Fruit fly (Drosophila melanogaster): ENCODE results near the gene CG6290.

CG6290 gene

dm6 chrX:18404632-18405238 is 32.6 kb upstream of the CG6290 start (continued):
- TF ChIP-seq Sox15 (GFP tag; optimal IDR thresholded peaks at IDR 0.05), result no peak
- TF ChIP-seq Sox102F (GFP tag; optimal IDR thresholded peaks at IDR 0.05), result no peak
- no peak for TF ChIP-seq spab (GFP tag; optimal IDR thresholded peaks at IDR 0.05)
- peak; percentile 66 for TF ChIP-seq Hr4 (GFP tag; optimal IDR thresholded peaks at IDR 0.05)
- peak; percentile 16 for TF ChIP-seq lz (GFP tag; optimal IDR thresholded peaks at IDR 0.05)
- no peak for TF ChIP-seq CG1621 (tag; optimal IDR thresholded peaks at IDR 0.05)
- TF ChIP-seq CG10669 (GFP tag; optimal IDR thresholded peaks at IDR 0.05), result no peak
- no peak for TF ChIP-seq Smox (GFP tag; optimal IDR thresholded peaks at IDR 0.05)
- peak; percentile 77 for TF ChIP-seq svp (GFP tag)
- TF ChIP-seq fd85E (GFP tag; optimal IDR thresholded peaks at IDR 0.05), result no peak
- TF ChIP-seq cyc (GFP tag; optimal IDR thresholded peaks at IDR 0.05), result no peak
- peak; percentile 4 for TF ChIP-seq dac (GFP tag; optimal IDR thresholded peaks at IDR 0.05)
- no peak for TF ChIP-seq CG11762 (GFP tag; optimal IDR thresholded peaks at IDR 0.05; ENCODE audit: insufficient read depth)
- TF ChIP-seq CG3919 (GFP tag; optimal IDR thresholded peaks at IDR 0.05), result no peak
- peak; percentile 84 for TF ChIP-seq Eip78C (GFP tag)
- no peak for TF ChIP-seq CG9139 (GFP tag; optimal IDR thresholded peaks at IDR 0.05)
- no peak for TF ChIP-seq Hr38 (GFP tag; optimal IDR thresholded peaks at IDR 0.05)
- TF ChIP-seq CG3032 (tag; optimal IDR thresholded peaks at IDR 0.05), result no peak
- no peak for TF ChIP-seq esn (GFP tag; optimal IDR thresholded peaks at IDR 0.05)
- peak in 1 of 2 experiments; percentile 23 for TF ChIP-seq ss (GFP tag; optimal IDR thresholded peaks at IDR 0.05)
- TF ChIP-seq CG6276 (GFP tag; optimal IDR thresholded peaks at IDR 0.05), result peak; percentile 36
- TF ChIP-seq Ets21C (GFP tag; optimal IDR thresholded peaks at IDR 0.05), result no peak
- no peak for TF ChIP-seq CG7368 (GFP tag; optimal IDR thresholded peaks at IDR 0.05)
- peak; percentile 30 for TF ChIP-seq fd59A (GFP tag; optimal IDR thresholded peaks at IDR 0.05)
- TF ChIP-seq CG10631 (GFP tag; optimal IDR thresholded peaks at IDR 0.05), result peak; percentile 5
- TF ChIP-seq Eip93F (GFP tag; optimal IDR thresholded peaks at IDR 0.05), result no peak
- no peak for TF ChIP-seq CG8632 (GFP tag; optimal IDR thresholded peaks at IDR 0.05)
- TF ChIP-seq Ets96B (tag; optimal IDR thresholded peaks at IDR 0.05), result no peak
- no peak for TF ChIP-seq pdm3 (GFP tag; optimal IDR thresholded peaks at IDR 0.05)
- TF ChIP-seq CG6163 (GFP tag; IDR thresholded peaks at IDR 0.05), result no peak; the same call in 2 of the 3 replicates
- TF ChIP-seq Lpt (GFP tag; optimal IDR thresholded peaks at IDR 0.05), result no peak
- TF ChIP-seq CG11902 (GFP tag; optimal IDR thresholded peaks at IDR 0.05), result no peak

dm6 chrX:18405567-18406059 is 31.7 kb upstream of the CG6290 start:
- no peak for TF ChIP-seq Hr38 (GFP tag; optimal IDR thresholded peaks at IDR 0.05)
- peak; percentile 78 for TF ChIP-seq CG4318 (GFP tag; optimal IDR thresholded peaks at IDR 0.05)
- TF ChIP-seq CG11762 (GFP tag; optimal IDR thresholded peaks at IDR 0.05; ENCODE audit: insufficient read depth), result peak; percentile 25
- TF ChIP-seq fd85E (GFP tag; optimal IDR thresholded peaks at IDR 0.05), result no peak
- peak in 1 of 2 experiments; percentile 66 for TF ChIP-seq salr (GFP tag; optimal IDR thresholded peaks at IDR 0.05)
- no peak for TF ChIP-seq CG6808 (GFP tag; optimal IDR thresholded peaks at IDR 0.05)
- peak; percentile 22 for TF ChIP-seq CG3032 (tag; optimal IDR thresholded peaks at IDR 0.05)
- TF ChIP-seq vri (GFP tag; optimal IDR thresholded peaks at IDR 0.05), result no peak
- TF ChIP-seq CG3919 (GFP tag; optimal IDR thresholded peaks at IDR 0.05), result peak; percentile 19
- peak; percentile 36 for TF ChIP-seq Sox14 (GFP tag; optimal IDR thresholded peaks at IDR 0.05)
- no peak for TF ChIP-seq lz (GFP tag; optimal IDR thresholded peaks at IDR 0.05)
- no peak for TF ChIP-seq CG1621 (tag; optimal IDR thresholded peaks at IDR 0.05)
- TF ChIP-seq Ets21C (GFP tag; optimal IDR thresholded peaks at IDR 0.05), result no peak
- peak; percentile 79 for TF ChIP-seq Eip78C (GFP tag)
- no peak for TF ChIP-seq CG31627 (GFP tag; optimal IDR thresholded peaks at IDR 0.05)
- peak; percentile 72 for TF ChIP-seq CG8119 (GFP tag; IDR thresholded peaks at IDR 0.05)
- TF ChIP-seq CG10631 (GFP tag; optimal IDR thresholded peaks at IDR 0.05), result peak; percentile 31
- no peak for TF ChIP-seq CG7368 (GFP tag; optimal IDR thresholded peaks at IDR 0.05)
- TF ChIP-seq svp (GFP tag), result peak; percentile 41
- peak; percentile 55; the same call in 1 of the 3 replicates for TF ChIP-seq CG6163 (GFP tag; IDR thresholded peaks at IDR 0.05)
- TF ChIP-seq dac (GFP tag; optimal IDR thresholded peaks at IDR 0.05), result peak; percentile 55
- TF ChIP-seq CG11902 (GFP tag; optimal IDR thresholded peaks at IDR 0.05), result no peak
- no peak for TF ChIP-seq Blimp-1 (GFP tag; optimal IDR thresholded peaks at IDR 0.05)
- TF ChIP-seq dsx (GFP tag; optimal IDR thresholded peaks at IDR 0.05; ENCODE audit: poor library complexity, severe bottlenecking), result no peak
- TF ChIP-seq fkh (GFP tag; optimal IDR thresholded peaks at IDR 0.05), result no peak
- no peak for TF ChIP-seq Eip93F (GFP tag; optimal IDR thresholded peaks at IDR 0.05)
- peak; percentile 2 for TF ChIP-seq topi (GFP tag; optimal IDR thresholded peaks at IDR 0.05)
- peak; percentile 26 for TF ChIP-seq achi (GFP tag; optimal IDR thresholded peaks at IDR 0.05)
- peak; percentile 5 for TF ChIP-seq spab (GFP tag; optimal IDR thresholded peaks at IDR 0.05)
- TF ChIP-seq ss (GFP tag; optimal IDR thresholded peaks at IDR 0.05), result no peak
- peak; percentile 3 for TF ChIP-seq Hr39 (GFP tag; optimal IDR thresholded peaks at IDR 0.05)
- TF ChIP-seq Met (GFP tag; optimal IDR thresholded peaks at IDR 0.05), result peak; percentile 16
- TF ChIP-seq CG10669 (GFP tag; optimal IDR thresholded peaks at IDR 0.05), result peak; percentile 9
- TF ChIP-seq cyc (GFP tag; optimal IDR thresholded peaks at IDR 0.05), result no peak
